Worm (Caenorhabditis elegans): ENCODE results near the gene ZK177.1.

ZK177.1 gene

DNA sequence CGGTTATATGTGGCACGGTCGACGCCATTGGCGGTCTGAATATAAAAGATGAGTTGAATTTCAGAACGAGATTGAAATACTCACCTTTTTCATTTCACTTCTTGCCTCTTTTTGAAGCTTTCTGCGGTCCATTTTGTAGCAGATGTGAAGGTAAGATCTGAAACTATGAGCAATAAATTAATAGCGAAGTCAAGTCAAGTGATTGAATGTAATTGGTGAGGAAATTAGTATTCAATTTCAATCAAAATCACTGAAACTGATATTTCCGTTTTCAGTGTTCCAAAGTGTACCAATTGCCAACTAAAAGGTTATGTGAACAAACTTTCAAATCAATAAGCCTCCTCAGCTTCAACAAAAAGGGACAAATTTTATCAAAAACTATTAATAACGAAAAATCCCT lies 13.7 kb downstream of the ZK177.1 start, which contains the start of gene C17C3.24:
C17C3.24 (minus strand) TSS at position 101 of the 400 bp plus-strand sequence.
- TF ChIP-seq nhr-77 (tag; optimal IDR thresholded peaks at IDR 0.05) = no peak
- no peak for TF ChIP-seq skn-1 (tag; optimal IDR thresholded peaks at IDR 0.05)
- no peak for TF ChIP-seq nhr-6 (tag; optimal IDR thresholded peaks at IDR 0.05)
- no peak for TF ChIP-seq aha-1 (tag)

DNA sequence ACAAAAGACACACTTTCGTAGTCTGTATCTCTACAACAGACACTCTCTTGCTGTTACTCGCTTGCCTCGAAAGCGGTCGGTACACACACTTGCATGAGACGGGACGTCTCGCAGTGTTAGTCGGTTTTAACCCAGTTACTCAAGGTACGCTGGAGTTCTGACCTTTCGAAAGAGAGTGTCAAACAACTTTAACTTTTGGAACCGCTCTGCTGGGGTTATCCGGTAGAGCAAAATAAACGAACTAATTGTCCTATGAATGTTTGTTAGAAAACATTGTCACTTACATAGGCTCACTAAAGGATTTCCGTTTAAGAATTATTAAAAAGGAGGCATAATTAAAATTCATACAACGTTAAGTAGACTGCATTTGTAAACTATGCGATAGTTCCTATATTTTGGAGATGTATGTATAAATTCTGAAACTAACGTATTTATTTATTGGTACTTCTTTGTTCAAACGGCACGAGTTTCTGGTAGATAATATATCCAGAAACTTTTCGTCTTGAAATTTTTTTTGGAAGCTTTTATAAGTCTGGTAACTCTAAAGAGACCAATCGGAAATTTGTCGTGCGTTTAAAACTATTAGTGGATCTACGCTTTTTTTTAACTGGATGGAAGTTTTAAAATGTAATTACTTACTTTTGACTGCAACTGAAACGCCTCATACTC lies 15.7 kb downstream of the ZK177.1 start:
- TF ChIP-seq daf-19 (GFP tag; conservative IDR thresholded peaks at IDR 0.05) (peak; percentile 95), madf-9 (GFP tag; conservative IDR thresholded peaks at IDR 0.05) (peak; percentile 94), unc-62 (GFP tag; optimal IDR thresholded peaks at IDR 0.05 in 1 of 2) (peak in 1 of 2 experiments; percentile 100), unc-62 (tag; optimal IDR thresholded peaks at IDR 0.05) (peak; percentile 94), dve-1 (tag; optimal IDR thresholded peaks at IDR 0.05; ENCODE audit: insufficient read depth) (peak; percentile 99), daf-16 (GFP tag; optimal IDR thresholded peaks at IDR 0.05) (peak; percentile 83 to 90), daf-16 (tag; optimal IDR thresholded peaks at IDR 0.05) (peak; percentile 94), skn-1 (tag; optimal IDR thresholded peaks at IDR 0.05) (peak; percentile 69), F26F4.8 (GFP tag; conservative IDR thresholded peaks at IDR 0.05) (no peak), snpc-4 (tag; optimal IDR thresholded peaks at IDR 0.05) (peak; percentile 99), zfp-2 (tag; optimal IDR thresholded peaks at IDR 0.05) (peak; percentile 79), lir-3 (tag; optimal IDR thresholded peaks at IDR 0.05) (peak; percentile 87), ceh-32 (tag; optimal IDR thresholded peaks at IDR 0.05; ENCODE audit: poor library complexity) (peak; percentile 89), spr-1 (tag; optimal IDR thresholded peaks at IDR 0.05) (peak; percentile 97), mep-1 (tag; optimal IDR thresholded peaks at IDR 0.05) (peak; percentile 99), snpc-1.2 (GFP tag; IDR thresholded peaks at IDR 0.05) (peak; percentile 79), Y75B8A.6 (GFP tag; IDR thresholded peaks at IDR 0.05) (peak; percentile 76; the same call in 1 of the 2 replicates), nhr-111 (GFP tag; optimal IDR thresholded peaks at IDR 0.05) (peak; percentile 97), zfp-3 (GFP tag; conservative IDR thresholded peaks at IDR 0.05) (peak; percentile 94), ceh-28 (tag; optimal IDR thresholded peaks at IDR 0.05) (peak; percentile 33), ztf-7 (tag; optimal IDR thresholded peaks at IDR 0.05) (peak; percentile 92), pqm-1 (tag; optimal IDR thresholded peaks at IDR 0.05) (peak; percentile 67), lin-29 (GFP tag; IDR thresholded peaks at IDR 0.05) (peak; percentile 91), F49E8.2 (tag; optimal IDR thresholded peaks at IDR 0.05; ENCODE audit: borderline replicate concordance) (peak; percentile 82), duxl-1 (tag; optimal IDR thresholded peaks at IDR 0.05; ENCODE audit: poor library complexity) (peak; percentile 96), sdz-12 (GFP tag; optimal IDR thresholded peaks at IDR 0.05) (peak; percentile 94), gei-8 (GFP tag; optimal IDR thresholded peaks at IDR 0.05) (peak; percentile 95), nhr-237 (tag; optimal IDR thresholded peaks at IDR 0.05) (peak; percentile 65), jun-1 (tag; optimal IDR thresholded peaks at IDR 0.05) (peak; percentile 97), hif-1 (tag; optimal IDR thresholded peaks at IDR 0.05) (peak; percentile 69 to 89), zag-1 (tag; optimal IDR thresholded peaks at IDR 0.05) (peak; percentile 95), ZK337.2 (GFP tag; IDR thresholded peaks at IDR 0.05) (peak; percentile 88), nhr-76 (tag; optimal IDR thresholded peaks at IDR 0.05) (peak; percentile 46), zip-2 (tag; optimal IDR thresholded peaks at IDR 0.05) (peak; percentile 92), T20F7.1 (GFP tag; optimal IDR thresholded peaks at IDR 0.05) (peak; percentile 92), Y5F2A.4 (GFP tag; optimal IDR thresholded peaks at IDR 0.05) (peak; percentile 86), hlh-11 (tag; optimal IDR thresholded peaks at IDR 0.05) (peak; percentile 97), lin-38 (GFP tag; IDR thresholded peaks at IDR 0.05) (peak; percentile 90), nhr-77 (tag; optimal IDR thresholded peaks at IDR 0.05) (peak; percentile 97), nhr-48 (tag; optimal IDR thresholded peaks at IDR 0.05) (peak; percentile 95), nhr-25 (tag; optimal IDR thresholded peaks at IDR 0.05; ENCODE audit: borderline replicate concordance, insufficient read depth) (peak; percentile 97), R02D3.7 (tag; optimal IDR thresholded peaks at IDR 0.05) (peak; percentile 44), dmd-8 (GFP tag; IDR thresholded peaks at IDR 0.05) (peak; percentile 61; the same call in 1 of the 2 replicates), ceh-20 (GFP tag; IDR thresholded peaks at IDR 0.05) (peak; percentile 97), dpl-1 (GFP tag; optimal IDR thresholded peaks at IDR 0.05) (peak; percentile 85), aha-1 (tag) (peak; percentile 100), nhr-11 (tag; optimal IDR thresholded peaks at IDR 0.05) (peak; percentile 98)
